Fruit fly (Drosophila melanogaster): Measurements from ENCODE around the gene Arf1.

Arf1 gene

dm6 chr3L:22878723-22879343 lies 6.8 kb upstream of the Arf1 start, which contains the start of the genes Chro and Ssl1 (continued):
- peak; percentile 100 for TF ChIP-seq Fer1 (GFP tag; optimal IDR thresholded peaks at IDR 0.05)
- peak; percentile 99 for TF ChIP-seq Hand (GFP tag; optimal IDR thresholded peaks at IDR 0.05)
- TF ChIP-seq CG4328 (GFP tag; optimal IDR thresholded peaks at IDR 0.05), result peak; percentile 98
- peak; percentile 98 for TF ChIP-seq Myb (GFP tag; optimal IDR thresholded peaks at IDR 0.05)
- peak; percentile 97 for TF ChIP-seq CG8359 (GFP tag; optimal IDR thresholded peaks at IDR 0.05; ENCODE audit: borderline replicate concordance)
- peak; percentile 100 for TF ChIP-seq CG18599 (GFP tag; optimal IDR thresholded peaks at IDR 0.05)
- peak; percentile 99 for TF ChIP-seq sqz (GFP tag; optimal IDR thresholded peaks at IDR 0.05)
- TF ChIP-seq gsb (GFP tag; IDR thresholded peaks at IDR 0.05), result peak; percentile 99
- TF ChIP-seq Taf1 (GFP tag; IDR thresholded peaks at IDR 0.05), result peak; percentile 99
- peak; percentile 100 for TF ChIP-seq Nf-YA (GFP tag; IDR thresholded peaks at IDR 0.05)
- peak; percentile 58 for TF ChIP-seq zf30C (GFP tag; optimal IDR thresholded peaks at IDR 0.05)
- peak; percentile 100 for TF ChIP-seq Hr3 (GFP tag; optimal IDR thresholded peaks at IDR 0.05)
- peak; percentile 100 for TF ChIP-seq CG31388 (GFP tag; optimal IDR thresholded peaks at IDR 0.05)
- TF ChIP-seq CG10543 (GFP tag; optimal IDR thresholded peaks at IDR 0.05), result peak; percentile 99
- peak; percentile 92 for TF ChIP-seq CG15479 (GFP tag; optimal IDR thresholded peaks at IDR 0.05)
- TF ChIP-seq pita (GFP tag; optimal IDR thresholded peaks at IDR 0.05), result no peak
- TF ChIP-seq mirr (GFP tag; optimal IDR thresholded peaks at IDR 0.05), result peak; percentile 99
- peak; percentile 100 for TF ChIP-seq tup (GFP tag; optimal IDR thresholded peaks at IDR 0.05)
- TF ChIP-seq Xbp1 (GFP tag; optimal IDR thresholded peaks at IDR 0.05), result peak; percentile 100
- TF ChIP-seq sr (GFP tag; IDR thresholded peaks at IDR 0.05), result peak; percentile 99
- TF ChIP-seq Dbx (GFP tag; IDR thresholded peaks at IDR 0.05), result peak; percentile 100
- peak; percentile 31 for TF ChIP-seq CG1832 (GFP tag; optimal IDR thresholded peaks at IDR 0.05)
- TF ChIP-seq dan (GFP tag; IDR thresholded peaks at IDR 0.05), result peak; percentile 100
- peak; percentile 100 for TF ChIP-seq NK7.1 (GFP tag; optimal IDR thresholded peaks at IDR 0.05)
- peak; percentile 100 for TF ChIP-seq NfI (GFP tag; optimal IDR thresholded peaks at IDR 0.05)
- peak; percentile 100 for TF ChIP-seq CG3726 (GFP tag; IDR thresholded peaks at IDR 0.05)
- TF ChIP-seq CG3281 (GFP tag; optimal IDR thresholded peaks at IDR 0.05), result peak; percentile 99
- peak; percentile 89 for TF ChIP-seq Sry-δ (GFP tag; optimal IDR thresholded peaks at IDR 0.05)
- peak; percentile 99 for TF ChIP-seq CG31441 (GFP tag; IDR thresholded peaks at IDR 0.05)
- TF ChIP-seq D (optimal IDR thresholded peaks at IDR 0.05), result no peak
- TF ChIP-seq D (GFP tag; optimal IDR thresholded peaks at IDR 0.05), result peak; percentile 100
- TF ChIP-seq CG10959 (GFP tag; IDR thresholded peaks at IDR 0.05), result peak; percentile 100
- peak; percentile 100 for TF ChIP-seq pb (GFP tag; optimal IDR thresholded peaks at IDR 0.05)
- peak; percentile 100 for TF ChIP-seq ro (GFP tag; IDR thresholded peaks at IDR 0.05)
- TF ChIP-seq hbn (GFP tag; IDR thresholded peaks at IDR 0.05; ENCODE audit: partially characterized antibody), result no peak
- TF ChIP-seq CoRest (tag; optimal IDR thresholded peaks at IDR 0.05), result peak; percentile 100
- TF ChIP-seq Doc2 (GFP tag; IDR thresholded peaks at IDR 0.05), result peak; percentile 99
- peak; percentile 100 for TF ChIP-seq CG32532 (GFP tag; IDR thresholded peaks at IDR 0.05)
- peak; percentile 99 for TF ChIP-seq MTF-1 (GFP tag; optimal IDR thresholded peaks at IDR 0.05; ENCODE audit: borderline replicate concordance)
- TF ChIP-seq CG2202 (tag; optimal IDR thresholded peaks at IDR 0.05), result peak; percentile 100
- peak; percentile 99 for TF ChIP-seq gce (GFP tag; IDR thresholded peaks at IDR 0.05)
- peak; percentile 96 for TF ChIP-seq CG17802 (tag; optimal IDR thresholded peaks at IDR 0.05)
- peak; percentile 100 for TF ChIP-seq Asciz (GFP tag; optimal IDR thresholded peaks at IDR 0.05)
- peak; percentile 100 for TF ChIP-seq dmrt11E (tag; optimal IDR thresholded peaks at IDR 0.05)
- peak; percentile 100 for TF ChIP-seq Pdp1 (GFP tag; optimal IDR thresholded peaks at IDR 0.05)
- TF ChIP-seq CG17359 (tag; optimal IDR thresholded peaks at IDR 0.05), result peak; percentile 100
- TF ChIP-seq CG8281 (tag; optimal IDR thresholded peaks at IDR 0.05), result peak; percentile 96
- peak; percentile 100 for TF ChIP-seq Ets65A (GFP tag)
- peak; percentile 100 for TF ChIP-seq Oaz (GFP tag; IDR thresholded peaks at IDR 0.05)
- peak; percentile 100 for TF ChIP-seq zfh2 (GFP tag; optimal IDR thresholded peaks at IDR 0.05)

All from whole organism, embryonic.